Fruit fly (Drosophila melanogaster): ENCODE measurements around the gene CG4239.
A peak's percentile ranks its signal among the peaks of the same experiment; 100 is the strongest.

The CG4239 gene

DNA sequence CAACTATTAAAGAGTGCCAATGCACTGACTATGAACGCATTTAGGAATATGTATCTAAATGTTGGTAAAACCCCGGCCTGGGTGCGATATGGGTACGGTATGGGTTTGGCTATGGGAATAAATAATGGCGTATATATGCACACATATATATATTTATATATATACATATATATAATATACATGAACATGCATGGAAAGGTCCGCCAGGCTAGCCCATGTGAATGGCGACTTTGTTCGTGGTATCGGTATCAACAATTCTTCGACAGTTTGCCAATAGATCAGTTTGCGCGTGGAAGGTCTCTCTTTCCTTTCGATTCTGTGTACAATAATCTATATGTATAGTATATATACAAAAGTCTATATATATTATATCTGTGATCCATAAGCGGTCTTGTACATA lies 20.1 kb downstream of the CG4239 start, which contains the start of gene CG4301:
TSS of gene CG4301 (plus strand) at position 301 of the 400 bp plus-strand sequence.
- TF ChIP-seq nerfin-1 (tag; optimal IDR thresholded peaks at IDR 0.05) (no peak), Dip3 (GFP tag; optimal IDR thresholded peaks at IDR 0.05) (no peak), p53 (GFP tag; optimal IDR thresholded peaks at IDR 0.05) (no peak), ssp (GFP tag; IDR thresholded peaks at IDR 0.05) (no peak), CG17568 (GFP tag; optimal IDR thresholded peaks at IDR 0.05) (no peak), E2f1 (GFP tag; IDR thresholded peaks at IDR 0.05) (no peak), CG6689 (GFP tag; IDR thresholded peaks at IDR 0.05) (no peak), bigmax (GFP tag; optimal IDR thresholded peaks at IDR 0.05) (no peak), ind (GFP tag; optimal IDR thresholded peaks at IDR 0.05) (no peak), Poxn (GFP tag; IDR thresholded peaks at IDR 0.05) (no peak), CG8944 (GFP tag; optimal IDR thresholded peaks at IDR 0.05) (no peak), CG10321 (GFP tag; IDR thresholded peaks at IDR 0.05) (no peak), fd96Cb (tag; optimal IDR thresholded peaks at IDR 0.05) (no peak), esg (GFP tag; conservative IDR thresholded peaks at IDR 0.05) (no peak)

DNA sequence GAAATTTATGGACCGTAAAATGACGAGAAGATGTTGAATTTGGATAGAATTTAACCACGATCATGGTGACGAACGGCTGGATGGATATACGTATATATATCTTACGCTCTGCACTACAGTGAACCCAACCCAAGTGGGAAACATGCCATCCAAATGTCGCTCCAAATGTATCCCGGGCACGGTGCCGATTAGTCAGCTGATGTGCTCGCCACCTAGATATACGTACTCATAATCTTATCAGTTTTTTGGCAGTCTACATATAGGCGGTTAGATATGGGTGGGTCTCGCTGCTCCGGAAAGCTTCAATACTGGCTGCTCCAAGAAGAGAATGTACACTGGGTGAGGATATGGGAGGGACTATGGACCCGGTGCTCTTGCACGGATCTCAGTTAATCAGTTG lies 21.0 kb downstream of the CG4239 start:
- TF ChIP-seq sim (GFP tag; IDR thresholded peaks at IDR 0.05), result no peak
- TF ChIP-seq NC2α (GFP tag; optimal IDR thresholded peaks at IDR 0.05), result no peak
- no peak for TF ChIP-seq Nf-YB (GFP tag; optimal IDR thresholded peaks at IDR 0.05)
- no peak for TF ChIP-seq Nf-YA (GFP tag; IDR thresholded peaks at IDR 0.05)
- TF ChIP-seq CG3847 (GFP tag; IDR thresholded peaks at IDR 0.05), result no peak
- TF ChIP-seq CG34376 (GFP tag; optimal IDR thresholded peaks at IDR 0.05), result peak; percentile 51
- TF ChIP-seq ssp (GFP tag; IDR thresholded peaks at IDR 0.05), result no peak
- TF ChIP-seq Mad (GFP tag; optimal IDR thresholded peaks at IDR 0.05), result no peak
- TF ChIP-seq fu2 (GFP tag; optimal IDR thresholded peaks at IDR 0.05), result no peak
- TF ChIP-seq exex (tag; optimal IDR thresholded peaks at IDR 0.05), result peak; percentile 28
- no peak for TF ChIP-seq CG17361 (GFP tag; IDR thresholded peaks at IDR 0.05)
- TF ChIP-seq E2f1 (GFP tag; IDR thresholded peaks at IDR 0.05), result no peak
- TF ChIP-seq run (tag; optimal IDR thresholded peaks at IDR 0.05), result no peak
- peak; percentile 6 for TF ChIP-seq sug (tag; optimal IDR thresholded peaks at IDR 0.05)
- TF ChIP-seq CG2202 (tag; optimal IDR thresholded peaks at IDR 0.05), result no peak
- no peak for TF ChIP-seq tin (GFP tag; optimal IDR thresholded peaks at IDR 0.05)
- no peak for TF ChIP-seq CG12744 (GFP tag; optimal IDR thresholded peaks at IDR 0.05)
- TF ChIP-seq CG4282 (GFP tag; optimal IDR thresholded peaks at IDR 0.05), result no peak
- no peak for TF ChIP-seq BtbVII (GFP tag; optimal IDR thresholded peaks at IDR 0.05)
- no peak for TF ChIP-seq ftz-f1 (GFP tag; optimal IDR thresholded peaks at IDR 0.05)
- TF ChIP-seq CG15011 (GFP tag; optimal IDR thresholded peaks at IDR 0.05), result no peak
- TF ChIP-seq slou (GFP tag; optimal IDR thresholded peaks at IDR 0.05), result no peak
- no peak for TF ChIP-seq CG6854 (GFP tag; optimal IDR thresholded peaks at IDR 0.05)
- TF ChIP-seq CG1647 (GFP tag; optimal IDR thresholded peaks at IDR 0.05), result no peak
- TF ChIP-seq CG10209 (GFP tag; optimal IDR thresholded peaks at IDR 0.05), result no peak
- TF ChIP-seq ttk (GFP tag; IDR thresholded peaks at IDR 0.05), result no peak
- TF ChIP-seq Hr78 (GFP tag; optimal IDR thresholded peaks at IDR 0.05), result no peak
- no peak for TF ChIP-seq Gug (GFP tag; IDR thresholded peaks at IDR 0.05)
- TF ChIP-seq trh (GFP tag; optimal IDR thresholded peaks at IDR 0.05), result no peak
- no peak for TF ChIP-seq CG3281 (GFP tag; optimal IDR thresholded peaks at IDR 0.05)
- TF ChIP-seq fd102C (GFP tag; optimal IDR thresholded peaks at IDR 0.05), result no peak
- TF ChIP-seq CG3065 (GFP tag; optimal IDR thresholded peaks at IDR 0.05), result no peak
- TF ChIP-seq Bgb (GFP tag; IDR thresholded peaks at IDR 0.05; ENCODE audit: partially characterized antibody), result no peak
- TF ChIP-seq aop (GFP tag; IDR thresholded peaks at IDR 0.05), result no peak
- TF ChIP-seq Chrac-16 (GFP tag; optimal IDR thresholded peaks at IDR 0.05), result no peak
- TF ChIP-seq CG8359 (GFP tag; optimal IDR thresholded peaks at IDR 0.05; ENCODE audit: borderline replicate concordance), result no peak
- no peak for TF ChIP-seq vnd (GFP tag; IDR thresholded peaks at IDR 0.05; ENCODE audit: partially characterized antibody)
- peak; percentile 69 for TF ChIP-seq grau (tag; optimal IDR thresholded peaks at IDR 0.05)
- no peak for TF ChIP-seq CG13424 (tag; optimal IDR thresholded peaks at IDR 0.05)

Measured in whole organism, embryonic.